Worm (Caenorhabditis elegans) whole organism, L4 larva: ENCODE measurements around the gene C27A2.7.
A peak's percentile ranks its signal among the peaks of the same experiment; 100 is the strongest.

Experiments used
- F26F4.8 ChIP-seq: fragments of 200-800 bp; sonication (Bioruptor generic); conservative IDR thresholded peaks from 2 replicates; pipeline ENCODE4 v1.3.6; 2022; ENCODE audit warnings: missing genetic modification characterization, missing compliant biosample characterization
- R02D3.7 ChIP-seq: fragments of 150-350 bp; sonication (generic microtip); optimal IDR thresholded peaks from 3 replicates; lab custom pipeline; 2014; ENCODE audit warnings: missing biosample characterization, missing genetic modification characterization
- aha-1 ChIP-seq: fragments of 150-350 bp; peaks from one replicate; lab custom pipeline; 2014; ENCODE audit warnings: missing biosample characterization, missing genetic modification characterization
- ceh-20 ChIP-seq: fragments of 200-800 bp; sonication (Bioruptor generic); IDR thresholded peaks from 2 replicates; pipeline ENCODE4 v1.3.6; 2022; ENCODE audit warnings: missing genetic modification reagents, missing genetic modification characterization, missing compliant biosample characterization
- ceh-28 ChIP-seq: fragments of 150-350 bp; optimal IDR thresholded peaks from 2 replicates; lab custom pipeline; 2014; ENCODE audit warnings: missing biosample characterization, missing genetic modification reagents, missing genetic modification characterization
- ceh-44 ChIP-seq: fragments of 200-800 bp; sonication (Bioruptor generic); IDR thresholded peaks from 2 replicates; pipeline ENCODE4 v1.3.6; 2022; ENCODE audit warnings: missing genetic modification reagents, missing genetic modification characterization, missing compliant biosample characterization
- cey-2 ChIP-seq: sonication (generic microtip); optimal IDR thresholded peaks from 3 replicates; lab custom pipeline; 2017; ENCODE audit warnings: missing genetic modification characterization, mild to moderate bottlenecking, missing compliant biosample characterization, antibody characterized with exemption, borderline replicate concordance; ENCODE audit not compliant: insufficient read depth
- ctbp-1 ChIP-seq: fragments of 200-800 bp; sonication (Bioruptor generic); IDR thresholded peaks from 2 replicates; pipeline ENCODE4 v1.3.6; 2022; ENCODE audit warnings: missing genetic modification reagents, missing genetic modification characterization, missing compliant biosample characterization
- daf-12 ChIP-seq: fragments of 150-350 bp; optimal IDR thresholded peaks from 2 replicates; lab custom pipeline; 2014; ENCODE audit warnings: missing biosample characterization, missing genetic modification reagents, missing genetic modification characterization
- daf-16 ChIP-seq, 3 experiments: sonication (generic microtip); optimal IDR thresholded peaks; 2 replicates each; lab custom pipeline; 2016 to 2017; ENCODE audit warnings: missing genetic modification characterization in 3 of 3, missing genetic modification reagents in 3 of 3, mild to moderate bottlenecking in 2 of 3, missing compliant biosample characterization in 2 of 3, missing biosample characterization in 1 of 3, moderate library complexity in 1 of 3
- daf-19 ChIP-seq: fragments of 200-800 bp; sonication (Bioruptor generic); conservative IDR thresholded peaks from 2 replicates; pipeline ENCODE4 v1.3.6; 2022; ENCODE audit warnings: missing genetic modification characterization, missing compliant biosample characterization
- daf-8 ChIP-seq: fragments of 200-800 bp; sonication (Bioruptor generic); IDR thresholded peaks from 2 replicates; pipeline ENCODE4 v1.3.6; 2022; ENCODE audit warnings: missing genetic modification characterization, missing compliant biosample characterization
- dmd-6 ChIP-seq: fragments of 200-800 bp; sonication (Bioruptor generic); IDR thresholded peaks from 2 replicates; pipeline ENCODE4 v1.3.6; 2022; ENCODE audit warnings: missing genetic modification reagents, missing genetic modification characterization, missing compliant biosample characterization
- dpl-1 ChIP-seq: fragments of 150-350 bp; optimal IDR thresholded peaks from 2 replicates; lab custom pipeline; 2014; ENCODE audit warnings: missing biosample characterization, missing genetic modification reagents, missing genetic modification characterization
- duxl-1 ChIP-seq: sonication (generic microtip); optimal IDR thresholded peaks from 2 replicates; lab custom pipeline; 2016; ENCODE audit warnings: mild to moderate bottlenecking, missing genetic modification characterization, moderate library complexity, missing compliant biosample characterization; ENCODE audit not compliant: poor library complexity
- dve-1 ChIP-seq: sonication (generic microtip); optimal IDR thresholded peaks from 2 replicates; lab custom pipeline; 2017; ENCODE audit warnings: antibody characterized with exemption, mild to moderate bottlenecking, missing genetic modification characterization, missing compliant biosample characterization; ENCODE audit not compliant: insufficient read depth
- egl-27 ChIP-seq: sonication (generic microtip); optimal IDR thresholded peaks from 3 replicates; lab custom pipeline; 2017; ENCODE audit warnings: missing biosample characterization, missing genetic modification reagents, missing genetic modification characterization
- egl-43 ChIP-seq: fragments of 200-800 bp; sonication (Bioruptor generic); IDR thresholded peaks from 2 replicates; pipeline ENCODE4 v1.3.6; 2022; ENCODE audit warnings: missing genetic modification reagents, missing genetic modification characterization, missing compliant biosample characterization
- fos-1 ChIP-seq: fragments of 150-350 bp; optimal IDR thresholded peaks from 2 replicates; lab custom pipeline; 2014; ENCODE audit warnings: missing biosample characterization, missing genetic modification characterization
- hlh-11 ChIP-seq: fragments of 200-800 bp; sonication (Bioruptor generic); optimal IDR thresholded peaks from 2 replicates; lab custom pipeline; 2018; ENCODE audit warnings: mild to moderate bottlenecking, missing genetic modification characterization, missing compliant biosample characterization
- hlh-30 ChIP-seq: sonication (generic microtip); optimal IDR thresholded peaks from 2 replicates; lab custom pipeline; 2017; ENCODE audit warnings: antibody characterized with exemption, mild to moderate bottlenecking, missing genetic modification characterization, missing compliant biosample characterization; ENCODE audit not compliant: insufficient read depth
- jun-1 ChIP-seq: fragments of 150-350 bp; optimal IDR thresholded peaks from 2 replicates; lab custom pipeline; 2014; ENCODE audit warnings: missing biosample characterization, missing genetic modification reagents, missing genetic modification characterization
- lin-1 ChIP-seq: fragments of 200-800 bp; sonication (Bioruptor generic); IDR thresholded peaks from 2 replicates; pipeline ENCODE4 v1.3.6; 2022; ENCODE audit warnings: missing genetic modification reagents, missing genetic modification characterization, missing compliant biosample characterization
- lin-13 ChIP-seq: fragments of 150-350 bp; optimal IDR thresholded peaks from 2 replicates; lab custom pipeline; 2014; ENCODE audit warnings: missing biosample characterization, missing genetic modification reagents, missing genetic modification characterization
- lsy-2 ChIP-seq, 2 experiments: fragments of 150-350 bp in 1 of 2; sonication (generic microtip) in 1 of 2; optimal IDR thresholded peaks; 2 replicates each; lab custom pipeline; 2014 to 2017; ENCODE audit warnings: missing biosample characterization in 2 of 2, missing genetic modification characterization in 2 of 2
- madf-5 ChIP-seq, 2 experiments: fragments of 200-800 bp; sonication (Bioruptor generic); IDR thresholded peaks; 2 replicates each; pipeline ENCODE4 v1.3.6; 2022; ENCODE audit warnings: missing compliant biosample characterization in 2 of 2, missing genetic modification characterization in 2 of 2
- mdl-1 ChIP-seq, 2 experiments: fragments of 150-350 bp in 1 of 2; sonication (generic microtip) in 1 of 2; optimal IDR thresholded peaks; 2 replicates each; lab custom pipeline; 2014 to 2017; ENCODE audit warnings: missing biosample characterization in 2 of 2, missing genetic modification characterization in 2 of 2
- mep-1 ChIP-seq: fragments of 150-350 bp; sonication (generic microtip); optimal IDR thresholded peaks from 3 replicates; lab custom pipeline; 2014; ENCODE audit warnings: missing biosample characterization, missing genetic modification characterization
- mes-2 ChIP-seq: sonication (generic microtip); optimal IDR thresholded peaks from 2 replicates; lab custom pipeline; 2016; ENCODE audit warnings: missing genotype, mild to moderate bottlenecking, missing genetic modification characterization, missing compliant biosample characterization; ENCODE audit not compliant: poor library complexity, severe bottlenecking
- mxl-3 ChIP-seq: fragments of 200-800 bp; sonication (Bioruptor generic); optimal IDR thresholded peaks from 2 replicates; lab custom pipeline; 2018; ENCODE audit warnings: mild to moderate bottlenecking, missing genetic modification characterization, missing compliant biosample characterization
- nhr-11 ChIP-seq: fragments of 150-350 bp; optimal IDR thresholded peaks from 2 replicates; lab custom pipeline; 2014; ENCODE audit warnings: missing biosample characterization, missing genetic modification characterization
- nhr-237 ChIP-seq: sonication (generic microtip); optimal IDR thresholded peaks from 2 replicates; lab custom pipeline; 2017; ENCODE audit warnings: missing biosample characterization, missing genetic modification characterization
- nhr-25 ChIP-seq: sonication (generic microtip); optimal IDR thresholded peaks from 2 replicates; lab custom pipeline; 2017; ENCODE audit warnings: missing genetic modification characterization, mild to moderate bottlenecking, missing compliant biosample characterization, antibody characterized with exemption, moderate library complexity, borderline replicate concordance; ENCODE audit not compliant: insufficient read depth
- nhr-28 ChIP-seq: fragments of 150-350 bp; optimal IDR thresholded peaks from 2 replicates; lab custom pipeline; 2014; ENCODE audit warnings: missing biosample characterization, missing genetic modification characterization
- nhr-41 ChIP-seq: fragments of 200-800 bp; sonication (Bioruptor generic); IDR thresholded peaks from 2 replicates; pipeline ENCODE4 v1.3.6; 2022; ENCODE audit warnings: missing genetic modification reagents, missing genetic modification characterization, missing compliant biosample characterization
- nhr-6 ChIP-seq: fragments of 150-350 bp; optimal IDR thresholded peaks from 2 replicates; lab custom pipeline; 2014; ENCODE audit warnings: missing biosample characterization, missing genetic modification characterization
- nhr-77 ChIP-seq: fragments of 150-350 bp; optimal IDR thresholded peaks from 2 replicates; lab custom pipeline; 2014; ENCODE audit warnings: missing biosample characterization, missing genetic modification characterization
- pha-4 ChIP-seq, 2 experiments: fragments of 150-350 bp in 1 of 2; fragments of 200-800 bp in 1 of 2; sonication (Bioruptor generic) in 1 of 2; IDR thresholded peaks in 1 of 2; optimal IDR thresholded peaks in 1 of 2; 2 replicates each; pipeline versions ENCODE4 v1.3.6 to Lab custom; 2014 to 2022; ENCODE audit warnings: missing genetic modification characterization in 2 of 2, missing genetic modification reagents in 2 of 2, missing biosample characterization in 1 of 2, missing compliant biosample characterization in 1 of 2
- php-3 ChIP-seq: fragments of 200-800 bp; sonication (Bioruptor generic); IDR thresholded peaks from 2 replicates; pipeline ENCODE4 v1.3.6; 2022; ENCODE audit warnings: missing genetic modification reagents, missing genetic modification characterization, missing compliant biosample characterization
- spr-3 ChIP-seq: fragments of 200-800 bp; sonication (Bioruptor generic); optimal IDR thresholded peaks from 2 replicates; lab custom pipeline; 2018; ENCODE audit warnings: mild to moderate bottlenecking, missing genetic modification characterization, missing compliant biosample characterization
- vab-7 ChIP-seq: fragments of 200-800 bp; sonication (Bioruptor generic); IDR thresholded peaks from 2 replicates; pipeline ENCODE4 v1.3.6; 2022; ENCODE audit warnings: missing genetic modification reagents, missing genetic modification characterization, missing compliant biosample characterization
- zfp-2 ChIP-seq: sonication (generic microtip); optimal IDR thresholded peaks from 2 replicates; lab custom pipeline; 2016; ENCODE audit warnings: mild to moderate bottlenecking, missing genetic modification characterization, missing compliant biosample characterization

Gene C27A2.7

DNA sequence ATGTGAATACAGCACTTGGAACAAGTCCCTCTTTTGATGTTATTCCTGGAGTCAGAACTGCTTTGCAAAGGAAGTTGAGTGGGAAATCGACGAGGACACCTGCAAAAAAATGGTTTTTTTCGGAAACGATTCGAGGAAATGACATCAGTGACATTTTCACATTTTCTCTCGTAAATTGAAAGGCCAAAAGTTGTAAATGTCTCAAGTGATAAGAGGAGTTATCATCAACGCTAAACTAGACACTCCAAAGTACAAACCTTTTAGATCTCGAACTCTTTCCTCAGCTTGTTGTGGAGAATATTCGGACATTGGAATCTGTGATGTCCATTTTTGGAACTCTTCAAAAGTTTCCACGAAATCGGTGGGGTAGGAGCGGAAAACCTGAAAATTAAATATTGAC, 13.1 kb upstream of the C27A2.7 start:
- TF ChIP-seq dmd-6 (GFP tag; lab: Robert Waterston, UW) (peak; percentile 25; the same call in 1 of the 2 replicates), nhr-28 (tag; lab: Kevin White, UChicago) (peak; percentile 39), lin-1 (GFP tag; lab: Robert Waterston, UW) (no peak)

DNA sequence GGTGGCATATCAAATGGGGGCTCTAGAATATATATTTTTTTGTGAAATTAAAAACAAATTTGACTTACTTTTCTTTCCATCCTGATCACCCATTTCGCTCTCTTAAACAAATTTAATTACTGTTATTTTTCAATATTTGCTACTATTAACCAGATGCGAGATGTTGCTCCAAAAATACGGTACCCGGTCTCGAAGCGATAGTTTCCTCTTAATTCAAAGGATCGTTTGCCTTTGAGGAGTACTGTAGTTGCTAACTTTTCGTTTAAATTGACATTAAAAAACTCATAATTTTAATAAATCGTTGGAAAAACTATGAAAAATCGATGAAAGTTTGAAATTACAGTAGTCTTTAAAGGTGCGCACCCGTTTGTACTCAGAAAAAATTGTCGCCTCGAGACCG, 12.2 kb upstream of the C27A2.7 start, which contains the start of gene C04G6.4:
TSS of gene C04G6.4 (minus strand) at position 101 of the 400 bp plus-strand sequence.
- TF ChIP-seq cey-2 (tag; lab: Kevin White, UChicago) (no peak), spr-3 (GFP tag; lab: Kevin White, UChicago) (no peak), nhr-77 (no peak), dmd-6 (GFP tag; lab: Robert Waterston, UW) (no peak), madf-5 (GFP tag; IDR thresholded peaks at IDR 0.05; lab: Robert Waterston, UW) (no peak), mdl-1 (tag; optimal IDR thresholded peaks at IDR 0.05; lab: Kevin White, UChicago) (no peak)

DNA sequence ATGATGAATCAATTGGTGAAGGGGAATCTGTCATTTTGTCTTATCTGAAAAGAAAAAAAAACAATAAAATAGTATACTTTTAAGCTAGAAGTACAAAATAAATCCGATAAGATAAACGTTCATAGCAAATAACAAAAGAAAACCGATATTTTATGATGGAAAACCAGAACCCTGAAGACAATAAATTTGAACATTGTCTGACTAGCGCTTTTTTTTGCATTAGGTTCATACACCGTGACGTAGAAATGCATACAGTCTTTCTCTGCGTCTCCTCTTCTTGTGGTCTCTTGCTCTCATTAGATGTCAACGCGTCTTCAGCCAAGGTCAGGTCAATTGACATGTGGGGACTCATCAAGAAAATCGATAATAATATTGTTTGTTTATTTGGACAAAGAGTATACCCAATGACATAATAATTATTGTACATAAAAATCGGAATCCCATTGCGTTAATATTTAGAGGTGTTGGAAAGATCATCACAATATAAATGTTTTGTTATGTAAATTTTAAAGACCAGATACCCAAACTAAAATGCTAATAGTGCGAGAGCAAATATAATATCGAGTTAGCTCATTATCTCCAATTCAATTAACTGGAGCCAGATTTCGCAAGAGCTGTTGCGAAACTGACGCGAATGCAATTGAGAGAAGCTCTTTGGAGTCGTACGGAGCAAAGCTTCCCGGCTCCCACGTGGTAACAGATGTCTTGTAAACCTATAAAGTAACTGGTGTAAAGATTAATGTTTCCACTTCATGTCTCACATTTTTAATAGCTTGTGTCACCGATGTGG, 10.2 kb upstream of the C27A2.7 start, which contains the start of gene dsh-2:
TSS of gene dsh-2 (minus strand) at position 51 of the 790 bp plus-strand sequence.
- TF ChIP-seq lin-1 (GFP tag; lab: Robert Waterston, UW) (no peak), ceh-20 (GFP tag; lab: Robert Waterston, UW) (no peak), nhr-28 (tag; lab: Kevin White, UChicago) (peak; percentile 42), hlh-11 (tag; lab: Kevin White, UChicago) (peak; percentile 55), nhr-237 (tag; lab: Kevin White, UChicago) (no peak), F26F4.8 (GFP tag; lab: Robert Waterston, UW) (no peak), mes-2 (tag; lab: Kevin White, UChicago) (peak; percentile 85), hlh-30 (tag; lab: Kevin White, UChicago) (peak; percentile 84), daf-12 (tag; lab: Kevin White, UChicago) (no peak), mdl-1 (tag; optimal IDR thresholded peaks at IDR 0.05; lab: Kevin White, UChicago) (peak in 1 of 2 experiments; percentile 30), nhr-41 (GFP tag; lab: Robert Waterston, UW) (peak; percentile 27; the same call in 1 of the 2 replicates), aha-1 (tag; lab: Kevin White, UChicago) (peak; percentile 27), ceh-28 (tag; lab: Kevin White, UChicago) (peak; percentile 25), R02D3.7 (tag; lab: Kevin White, UChicago) (no peak), fos-1 (tag; lab: Kevin White, UChicago) (no peak), ctbp-1 (GFP tag; lab: Robert Waterston, UW) (no peak), mxl-3 (peak; percentile 64), egl-27 (tag; lab: Kevin White, UChicago) (no peak), madf-5 (GFP tag; IDR thresholded peaks at IDR 0.05; lab: Robert Waterston, UW) (no peak), vab-7 (GFP tag; lab: Robert Waterston, UW) (no peak), dmd-6 (GFP tag; lab: Robert Waterston, UW) (peak; percentile 13; the same call in 1 of the 2 replicates), dpl-1 (GFP tag; lab: Kevin White, UChicago) (peak; percentile 77), lsy-2 (tag; optimal IDR thresholded peaks at IDR 0.05; lab: Kevin White, UChicago) (peak in 1 of 2 experiments; percentile 73), nhr-6 (tag; lab: Kevin White, UChicago) (peak; percentile 57), daf-19 (GFP tag; lab: Robert Waterston, UW) (no peak), ceh-44 (no peak), jun-1 (no peak), duxl-1 (tag; lab: Kevin White, UChicago) (peak; percentile 45), daf-16 (GFP tag; optimal IDR thresholded peaks at IDR 0.05; lab: Kevin White, UChicago) (no peak), daf-16 (tag; optimal IDR thresholded peaks at IDR 0.05; lab: Kevin White, UChicago) (peak; percentile 50), zfp-2 (no peak), daf-8 (GFP tag; lab: Robert Waterston, UW) (no peak), egl-43 (no peak), nhr-25 (no peak), dve-1 (tag; lab: Kevin White, UChicago) (peak; percentile 70), pha-4 (GFP tag; IDR thresholded peaks at IDR 0.05; lab: Robert Waterston, UW) (no peak), pha-4 (tag; optimal IDR thresholded peaks at IDR 0.05; lab: Kevin White, UChicago) (peak; percentile 43), php-3 (GFP tag; lab: Robert Waterston, UW) (no peak), lin-13 (GFP tag; lab: Kevin White, UChicago) (peak; percentile 34), nhr-11 (tag; lab: Kevin White, UChicago) (no peak), mep-1 (tag; lab: Kevin White, UChicago) (no peak)
